Worm (Caenorhabditis elegans) whole organism, midembryonic: ENCODE data around the gene ceh-22.

Experiments
- cog-1 ChIP-seq: sonication (generic microtip); optimal IDR thresholded peaks from 2 replicates; lab custom pipeline; 2016; ENCODE audit warnings: missing genetic modification characterization, missing compliant biosample characterization
- klf-2 ChIP-seq: fragments of 200-800 bp; sonication (Bioruptor generic); conservative IDR thresholded peaks from 2 replicates; pipeline ENCODE4 v1.3.6; 2022; ENCODE audit warnings: missing genetic modification reagents, missing genetic modification characterization, missing compliant biosample characterization
- ref-1 ChIP-seq: fragments of 200-800 bp; sonication (Bioruptor generic); conservative IDR thresholded peaks from 2 replicates; pipeline ENCODE4 v1.3.6; 2022; ENCODE audit warnings: missing genetic modification reagents, missing genetic modification characterization, missing compliant biosample characterization
- tab-1 ChIP-seq: fragments of 200-800 bp; sonication (Bioruptor generic); IDR thresholded peaks from 2 replicates; pipeline ENCODE4 v1.3.6; 2022; ENCODE audit warnings: missing genetic modification characterization, missing compliant biosample characterization

- no peak for TF ChIP-seq tab-1
- TF ChIP-seq klf-2: no peak
- no peak for TF ChIP-seq cog-1 (tag; lab: Kevin White, UChicago)
- TF ChIP-seq ref-1 (GFP tag; lab: Robert Waterston, UW): no peak
Measured at ce11 chrV:10719833-10720170, 48.1 kb downstream of the ceh-22 start.
